Worm (Caenorhabditis elegans) whole organism, L2 larva: ENCODE data around the gene rpn-6.1.

Experiments used
- C34F6.9 ChIP-seq: fragments of 150-350 bp; optimal IDR thresholded peaks from 2 replicates; lab custom pipeline; 2014; ENCODE audit warnings: missing biosample characterization, missing genetic modification characterization
- blmp-1 ChIP-seq: sonication (generic microtip); optimal IDR thresholded peaks from 2 replicates; lab custom pipeline; 2017; ENCODE audit warnings: missing genetic modification characterization, mild to moderate bottlenecking, missing compliant biosample characterization, antibody characterized with exemption, moderate library complexity; ENCODE audit not compliant: insufficient read depth
- lin-39 ChIP-seq: fragments of 150-350 bp; optimal IDR thresholded peaks from 2 replicates; lab custom pipeline; 2014; ENCODE audit warnings: missing biosample characterization, missing genetic modification reagents, missing genetic modification characterization
- mdl-1 ChIP-seq, 2 experiments: fragments of 150-350 bp in 1 of 2; sonication (generic microtip) in 1 of 2; optimal IDR thresholded peaks; 2 replicates each; lab custom pipeline; 2017; ENCODE audit warnings: missing biosample characterization in 2 of 2, missing genetic modification characterization in 2 of 2
- nhr-77 ChIP-seq: fragments of 150-350 bp; optimal IDR thresholded peaks from 2 replicates; lab custom pipeline; 2014; ENCODE audit warnings: missing biosample characterization, missing genetic modification characterization
- snpc-4 ChIP-seq: fragments of 150-350 bp; optimal IDR thresholded peaks from 2 replicates; lab custom pipeline; 2014; ENCODE audit warnings: missing biosample characterization, missing genetic modification characterization
- zag-1 ChIP-seq: fragments of 150-350 bp; optimal IDR thresholded peaks from 2 replicates; lab custom pipeline; 2014; ENCODE audit warnings: missing biosample characterization, missing genetic modification characterization

DNA sequence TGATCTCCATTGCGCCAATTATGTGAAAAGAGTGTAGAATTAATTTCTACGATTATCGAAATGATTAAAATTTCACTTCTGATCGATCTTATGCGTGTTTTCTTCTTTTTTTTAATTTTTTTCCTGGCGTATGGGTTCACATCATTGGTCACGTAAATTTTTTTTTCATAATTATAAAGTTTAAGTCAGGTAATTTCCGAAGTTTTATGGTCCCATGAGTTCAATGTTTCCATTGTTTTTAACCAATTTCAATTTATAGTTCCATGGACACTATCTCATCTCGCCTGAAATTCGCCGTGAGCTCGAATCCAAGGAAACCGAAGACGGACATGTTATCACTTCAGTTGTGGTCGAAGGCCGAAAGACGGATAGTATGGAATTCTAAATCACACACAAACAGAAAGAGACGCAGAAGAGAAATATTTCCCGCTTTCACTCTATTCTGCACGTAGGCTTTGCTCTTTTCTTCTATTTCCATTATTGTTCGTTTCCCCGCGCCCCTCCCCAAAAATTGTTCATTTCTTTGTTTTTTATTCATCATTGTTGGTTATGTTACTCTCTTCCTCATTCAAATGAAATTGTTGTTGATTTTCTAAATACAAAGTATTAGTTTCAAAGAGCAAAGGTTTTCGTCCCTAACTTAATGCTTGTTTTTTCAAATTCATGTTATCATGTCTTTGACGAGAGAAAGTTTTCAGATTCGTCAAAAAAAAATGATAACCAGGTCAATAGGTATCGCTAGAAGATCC is 26.4 kb downstream of the rpn-6.1 start, which contains the start of the genes F57B9.8 and coq-2:
- no peak for TF ChIP-seq lin-39 (tag; lab: Kevin White, UChicago)
- TF ChIP-seq blmp-1: no peak
- TF ChIP-seq nhr-77 (tag; lab: Kevin White, UChicago): no peak
- no peak for TF ChIP-seq zag-1 (tag; lab: Kevin White, UChicago)
- TF ChIP-seq mdl-1 (tag; optimal IDR thresholded peaks at IDR 0.05; lab: Kevin White, UChicago): no peak
- TF ChIP-seq C34F6.9 (tag; lab: Kevin White, UChicago): peak; percentile 2
- TF ChIP-seq snpc-4 (tag; lab: Kevin White, UChicago): no peak
